Worm (Caenorhabditis elegans): Measurements from ENCODE around the gene nep-1.

DNA sequence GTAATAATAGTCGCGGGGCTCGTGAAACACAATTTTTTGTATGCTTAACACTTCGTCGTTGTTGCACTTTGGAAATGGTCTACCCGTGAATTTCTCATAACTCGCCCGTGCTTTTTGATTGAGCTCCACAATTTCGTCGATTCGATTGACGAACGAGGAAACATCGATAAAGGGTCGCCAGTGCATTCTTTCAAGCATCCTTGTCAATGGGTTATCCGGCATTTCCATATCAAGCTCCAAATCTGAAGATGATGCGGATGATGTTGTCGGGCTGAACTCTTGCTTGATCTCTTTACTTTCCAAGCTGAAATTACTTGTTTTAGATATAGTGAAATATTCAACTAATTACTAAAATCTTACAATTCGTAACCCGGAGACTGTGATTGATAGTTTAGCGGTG, 29.1 kb downstream of the nep-1 start:
- TF ChIP-seq dao-5 (tag; optimal IDR thresholded peaks at IDR 0.05) = no peak
- TF ChIP-seq him-1 (tag; optimal IDR thresholded peaks at IDR 0.05) = no peak
- no peak for TF ChIP-seq W03F9.2 (tag; optimal IDR thresholded peaks at IDR 0.05)
